Fruit fly (Drosophila melanogaster) whole organism, embryonic: ENCODE data around the gene CG9391.

Experiments used
- CG12155 ChIP-seq: fragments of 200-800 bp; sonication (Bioruptor generic); optimal IDR thresholded peaks from 3 replicates; lab custom pipeline; 2016; ENCODE audit warnings: missing biosample characterization, missing genetic modification characterization
- CG32767 ChIP-seq: fragments of 200-800 bp; sonication (Bioruptor generic); IDR thresholded peaks from 2 replicates; pipeline ENCODE4 v1.3.6; 2022; ENCODE audit warnings: missing biosample characterization, missing genetic modification characterization
- CG6854 ChIP-seq: fragments of 200-800 bp; sonication (Bioruptor generic); optimal IDR thresholded peaks from 3 replicates; lab custom pipeline; 2017; ENCODE audit warnings: missing biosample characterization, mild to moderate bottlenecking, missing genetic modification characterization
- CG7372 ChIP-seq: fragments of 200-800 bp; sonication (Bioruptor generic); IDR thresholded peaks from 2 replicates; pipeline ENCODE4 v1.3.6; 2022; ENCODE audit warnings: missing biosample characterization, missing genetic modification characterization
- Hr78 ChIP-seq, 2 experiments: fragments of 200-800 bp in 1 of 2; fragments of >200 bp in 1 of 2; sonication (Bioruptor generic) in 1 of 2; optimal IDR thresholded peaks; 2 replicates each; lab custom pipeline; 2017 to 2019; ENCODE audit warnings: missing biosample characterization in 2 of 2, missing genetic modification characterization in 2 of 2, mild to moderate bottlenecking in 1 of 2, moderate library complexity in 1 of 2
- ato ChIP-seq: fragments of 200-800 bp; sonication (Bioruptor generic); IDR thresholded peaks from 2 replicates; pipeline ENCODE4 v1.3.6; 2022; ENCODE audit warnings: missing biosample characterization, missing genetic modification characterization; ENCODE audit not compliant: partially characterized antibody
- crol ChIP-seq: fragments of 200-800 bp; sonication (Bioruptor generic); IDR thresholded peaks from 2 replicates; pipeline ENCODE4 v1.3.6; 2022; ENCODE audit warnings: missing biosample characterization, missing genetic modification characterization
- ken ChIP-seq: fragments of 200-800 bp; sonication (Bioruptor generic); IDR thresholded peaks from 3 replicates; pipeline ENCODE4 v1.3.6; 2022; ENCODE audit warnings: missing biosample characterization, missing genetic modification characterization
- odd ChIP-seq: fragments of 200-800 bp; sonication (Bioruptor generic); optimal IDR thresholded peaks from 2 replicates; lab custom pipeline; 2017; ENCODE audit warnings: missing biosample characterization, mild to moderate bottlenecking, missing genetic modification characterization
- pho ChIP-seq: fragments of 200-800 bp; sonication (Bioruptor generic); optimal IDR thresholded peaks from 2 replicates; lab custom pipeline; 2016; ENCODE audit warnings: missing biosample characterization, missing genetic modification characterization

- TF ChIP-seq odd (GFP tag; lab: Kevin White, UChicago) (no peak), ken (no peak), CG6854 (GFP tag; lab: Kevin White, UChicago) (no peak), pho (no peak), ato (GFP tag; lab: Robert Waterston, UW) (no peak), Hr78 (GFP tag; optimal IDR thresholded peaks at IDR 0.05; lab: Kevin White, UChicago) (no peak), CG7372 (no peak), crol (GFP tag; lab: Robert Waterston, UW) (no peak), CG32767 (no peak), CG12155 (GFP tag; lab: Kevin White, UChicago) (no peak)
These were observed at the start of gene CG9391 for dm6 chr3L:21267862-21268385.
